Worm (Caenorhabditis elegans): ENCODE results near the gene tbc-18.

ce11 chrX:8423199-8423598 lies 44.8 kb downstream of the tbc-18 start:
- TF ChIP-seq efl-1 (GFP tag; optimal IDR thresholded peaks at IDR 0.05): no peak
- TF ChIP-seq C06A6.2 (GFP tag; conservative IDR thresholded peaks at IDR 0.05): no peak
- no peak for TF ChIP-seq madf-10 (tag; optimal IDR thresholded peaks at IDR 0.05)
- TF ChIP-seq mxl-1 (tag; optimal IDR thresholded peaks at IDR 0.05): no peak
- no peak for TF ChIP-seq lir-1 (GFP tag; conservative IDR thresholded peaks at IDR 0.05)
- no peak for TF ChIP-seq ztf-6 (GFP tag; IDR thresholded peaks at IDR 0.05)
- TF ChIP-seq unc-62 (GFP tag; optimal IDR thresholded peaks at IDR 0.05): no peak
- no peak for TF ChIP-seq sptf-2 (GFP tag; optimal IDR thresholded peaks at IDR 0.05)
- no peak for TF ChIP-seq F23B12.7 (tag; optimal IDR thresholded peaks at IDR 0.05; ENCODE audit: insufficient read depth)
- no peak for TF ChIP-seq tbx-9 (tag; optimal IDR thresholded peaks at IDR 0.05; ENCODE audit: borderline replicate concordance)

All from whole organism, young adult.